Fruit fly (Drosophila melanogaster) whole organism, embryonic: Measurements from ENCODE around the gene Spn28Dc.

Experiments used
- Aef1 ChIP-seq: fragments of 200-800 bp; sonication (Bioruptor generic); IDR thresholded peaks from 3 replicates; pipeline ENCODE4 v1.3.6; 2022; ENCODE audit warnings: missing biosample characterization, missing genetic modification characterization
- CG10209 ChIP-seq: fragments of 200-800 bp; sonication (Bioruptor generic); optimal IDR thresholded peaks from 3 replicates; lab custom pipeline; 2017; ENCODE audit warnings: missing biosample characterization, mild to moderate bottlenecking, missing genetic modification characterization, missing genetic modification reagents
- CG10274 ChIP-seq: fragments of 200-800 bp; sonication (Bioruptor generic); optimal IDR thresholded peaks from 3 replicates; lab custom pipeline; 2017; ENCODE audit warnings: missing biosample characterization, mild to moderate bottlenecking, missing genetic modification characterization
- CG10321 ChIP-seq: fragments of 200-800 bp; sonication (Bioruptor generic); IDR thresholded peaks from 2 replicates; pipeline ENCODE4 v1.3.6; 2022; ENCODE audit warnings: missing biosample characterization, missing genetic modification characterization
- CG13296 ChIP-seq: fragments of 200-800 bp; sonication (Bioruptor generic); optimal IDR thresholded peaks from 3 replicates; lab custom pipeline; 2018; ENCODE audit warnings: missing biosample characterization, mild to moderate bottlenecking, missing genetic modification characterization
- CG1832 ChIP-seq: fragments of 200-800 bp; sonication (Bioruptor generic); optimal IDR thresholded peaks from 2 replicates; lab custom pipeline; 2017; ENCODE audit warnings: missing biosample characterization, mild to moderate bottlenecking, missing genetic modification characterization, inconsistent platforms
- CG18599 ChIP-seq: fragments of 200-800 bp; sonication (Bioruptor generic); optimal IDR thresholded peaks from 3 replicates; lab custom pipeline; 2017; ENCODE audit warnings: missing biosample characterization, missing genetic modification characterization, mild to moderate bottlenecking, moderate library complexity, missing genetic modification reagents
- CG2116 ChIP-seq: fragments of 200-800 bp; sonication (Bioruptor generic); optimal IDR thresholded peaks from 3 replicates; lab custom pipeline; 2018; ENCODE audit warnings: missing biosample characterization, mild to moderate bottlenecking, missing genetic modification characterization
- CG2202 ChIP-seq: fragments of 200-800 bp; sonication (Bioruptor generic); optimal IDR thresholded peaks from 2 replicates; lab custom pipeline; 2018; ENCODE audit warnings: missing biosample characterization, mild to moderate bottlenecking, missing genetic modification characterization
- CG2889 ChIP-seq: fragments of 200-800 bp; sonication (Bioruptor generic); IDR thresholded peaks from 3 replicates; pipeline ENCODE4 v1.3.6; 2022; ENCODE audit warnings: missing biosample characterization, missing genetic modification characterization
- CG31224 ChIP-seq: fragments of 200-800 bp; sonication (Bioruptor generic); IDR thresholded peaks from 2 replicates; pipeline ENCODE4 v1.3.6; 2022; ENCODE audit warnings: missing biosample characterization, missing genetic modification characterization
- CG32532 ChIP-seq: fragments of 200-800 bp; sonication (Bioruptor generic); IDR thresholded peaks from 2 replicates; pipeline ENCODE4 v1.3.6; 2022; ENCODE audit warnings: missing biosample characterization, missing genetic modification characterization
- CG4730 ChIP-seq: fragments of 200-800 bp; sonication (Bioruptor generic); IDR thresholded peaks from 2 replicates; pipeline ENCODE4 v1.3.6; 2022; ENCODE audit warnings: missing biosample characterization, missing genetic modification characterization
- CG8388 ChIP-seq: fragments of 200-800 bp; sonication (Bioruptor generic); optimal IDR thresholded peaks from 2 replicates; lab custom pipeline; 2019; ENCODE audit warnings: missing biosample characterization, mild to moderate bottlenecking, missing genetic modification characterization, moderate library complexity
- CTCF ChIP-seq: fragments of 200-800 bp; sonication (Bioruptor generic); optimal IDR thresholded peaks from 2 replicates; lab custom pipeline; 2017; ENCODE audit warnings: missing biosample characterization, mild to moderate bottlenecking, missing genetic modification characterization, moderate library complexity
- Chrac-16 ChIP-seq: fragments of 200-800 bp; sonication (Bioruptor generic); optimal IDR thresholded peaks from 3 replicates; lab custom pipeline; 2016; ENCODE audit warnings: missing biosample characterization, missing genetic modification characterization
- CkIIα-i1 ChIP-seq: fragments of 200-800 bp; sonication (Bioruptor generic); IDR thresholded peaks from 2 replicates; pipeline ENCODE4 v1.3.6; 2022; ENCODE audit warnings: missing biosample characterization, missing genetic modification characterization
- ERR ChIP-seq: fragments of 200-800 bp; sonication (Bioruptor generic); optimal IDR thresholded peaks from 2 replicates; lab custom pipeline; 2016; ENCODE audit warnings: missing biosample characterization, missing genetic modification characterization
- Gsc ChIP-seq: fragments of 200-800 bp; sonication (Bioruptor generic); IDR thresholded peaks from 2 replicates; pipeline ENCODE4 v1.3.6; 2022; ENCODE audit warnings: missing biosample characterization, missing genetic modification characterization
- HLH54F ChIP-seq: fragments of 200-800 bp; sonication (Bioruptor generic); optimal IDR thresholded peaks from 3 replicates; lab custom pipeline; 2016; ENCODE audit warnings: missing biosample characterization, missing genetic modification characterization
- Hand ChIP-seq: fragments of 200-800 bp; sonication (Bioruptor generic); optimal IDR thresholded peaks from 2 replicates; lab custom pipeline; 2017; ENCODE audit warnings: mild to moderate bottlenecking, missing biosample characterization, missing genetic modification reagents, missing genetic modification characterization
- Lim3 ChIP-seq: fragments of 200-800 bp; sonication (Bioruptor generic); IDR thresholded peaks from 2 replicates; pipeline ENCODE4 v1.3.6; 2022; ENCODE audit warnings: missing biosample characterization, missing genetic modification characterization
- Max ChIP-seq: fragments of 200-800 bp; sonication (Bioruptor generic); optimal IDR thresholded peaks from 2 replicates; lab custom pipeline; 2016; ENCODE audit warnings: missing biosample characterization, mild to moderate bottlenecking, missing genetic modification characterization
- Med ChIP-seq: fragments of 200-800 bp; sonication (Bioruptor generic); peaks from one replicate; lab custom pipeline; 2016; ENCODE audit warnings: missing biosample characterization, missing genetic modification characterization, mild to moderate bottlenecking, inconsistent platforms, moderate library complexity
- Poxn ChIP-seq: fragments of 200-800 bp; sonication (Bioruptor generic); IDR thresholded peaks from 2 replicates; pipeline ENCODE4 v1.3.6; 2022; ENCODE audit warnings: missing biosample characterization, missing genetic modification characterization
- Rx ChIP-seq: fragments of 200-800 bp; sonication (Bioruptor generic); IDR thresholded peaks from 2 replicates; pipeline ENCODE4 v1.3.6; 2022; ENCODE audit warnings: missing biosample characterization, missing genetic modification characterization
- Sin3A ChIP-seq: fragments of >200 bp; optimal IDR thresholded peaks from 2 replicates; lab custom pipeline; 2018
- Stat92E ChIP-seq, 3 experiments: fragments of >200 bp in 2 of 3; fragments of 200-800 bp in 1 of 3; sonication (Bioruptor generic) in 1 of 3; optimal IDR thresholded peaks; 2 replicates each; lab custom pipeline; 2017 to 2019; ENCODE audit warnings: missing biosample characterization in 3 of 3, missing genetic modification characterization in 3 of 3, mild to moderate bottlenecking in 1 of 3, moderate library complexity in 1 of 3
- Taf1 ChIP-seq: fragments of 200-800 bp; sonication (Bioruptor generic); IDR thresholded peaks from 2 replicates; pipeline ENCODE4 v1.3.6; 2022; ENCODE audit warnings: missing biosample characterization, missing genetic modification characterization
- Trl ChIP-seq, 3 experiments: fragments of >200 bp in 2 of 3; fragments of 200-800 bp in 1 of 3; sonication (Bioruptor generic) in 1 of 3; optimal IDR thresholded peaks; 2 replicates in 1 of 3; 3 replicates in 2 of 3; lab custom pipeline; 2016 to 2017; ENCODE audit warnings: missing biosample characterization in 1 of 3, missing genetic modification characterization in 1 of 3
- aop ChIP-seq: fragments of 200-800 bp; sonication (Bioruptor generic); IDR thresholded peaks from 2 replicates; pipeline ENCODE4 v1.3.6; 2022; ENCODE audit warnings: missing biosample characterization, missing genetic modification characterization
- ap ChIP-seq: fragments of 200-800 bp; sonication (Bioruptor generic); IDR thresholded peaks from 2 replicates; pipeline ENCODE4 v1.3.6; 2022; ENCODE audit warnings: missing biosample characterization, missing genetic modification characterization
- corto ChIP-seq: fragments of 200-800 bp; sonication (Bioruptor generic); optimal IDR thresholded peaks from 2 replicates; lab custom pipeline; 2016; ENCODE audit warnings: missing biosample characterization, mild to moderate bottlenecking, missing genetic modification characterization, moderate library complexity
- disco-r ChIP-seq: fragments of 200-800 bp; sonication (Bioruptor generic); optimal IDR thresholded peaks from 2 replicates; lab custom pipeline; 2016; ENCODE audit warnings: missing biosample characterization, missing genetic modification characterization
- esg ChIP-seq: fragments of 200-800 bp; sonication (Bioruptor generic); conservative IDR thresholded peaks from 2 replicates; pipeline ENCODE4 v1.3.6; 2022; ENCODE audit warnings: missing biosample characterization, missing genetic modification characterization
- eyg ChIP-seq: fragments of 200-800 bp; sonication (Bioruptor generic); optimal IDR thresholded peaks from 3 replicates; lab custom pipeline; 2016; ENCODE audit warnings: missing biosample characterization, missing genetic modification characterization
- gt ChIP-seq: fragments of 200-800 bp; sonication (Bioruptor generic); IDR thresholded peaks from 2 replicates; pipeline ENCODE4 v1.3.6; 2022; ENCODE audit warnings: missing biosample characterization, missing genetic modification characterization
- lbe ChIP-seq: fragments of 200-800 bp; sonication (Bioruptor generic); optimal IDR thresholded peaks from 2 replicates; lab custom pipeline; 2016; ENCODE audit warnings: missing biosample characterization, mild to moderate bottlenecking, missing genetic modification characterization
- lilli ChIP-seq: fragments of 200-800 bp; sonication (Bioruptor generic); optimal IDR thresholded peaks from 3 replicates; lab custom pipeline; 2016; ENCODE audit warnings: missing biosample characterization, missing genetic modification characterization
- prd ChIP-seq, 3 experiments: fragments of >200 bp in 2 of 3; fragments of 200-800 bp in 1 of 3; sonication (Bioruptor generic) in 1 of 3; optimal IDR thresholded peaks in 2 of 3; IDR thresholded peaks in 1 of 3; 2 replicates in 2 of 3; 3 replicates in 1 of 3; pipeline versions ENCODE4 v1.3.6 to Lab custom; 2017 to 2022; ENCODE audit warnings: missing biosample characterization in 1 of 3, missing genetic modification characterization in 1 of 3
- sd ChIP-seq: fragments of 200-800 bp; sonication (Bioruptor generic); optimal IDR thresholded peaks from 3 replicates; lab custom pipeline; 2018; ENCODE audit warnings: missing biosample characterization, mild to moderate bottlenecking, missing genetic modification characterization, moderate library complexity
- stc ChIP-seq: fragments of 200-800 bp; sonication (Bioruptor generic); IDR thresholded peaks from 2 replicates; pipeline ENCODE4 v1.3.6; 2022; ENCODE audit warnings: missing biosample characterization, missing genetic modification characterization
- tap ChIP-seq: fragments of 200-800 bp; optimal IDR thresholded peaks from 3 replicates; lab custom pipeline; 2019; ENCODE audit warnings: missing biosample characterization, mild to moderate bottlenecking, missing genetic modification characterization, moderate library complexity
- trem ChIP-seq: fragments of 200-800 bp; optimal IDR thresholded peaks from 3 replicates; lab custom pipeline; 2019; ENCODE audit warnings: missing biosample characterization, mild to moderate bottlenecking, missing genetic modification characterization, moderate library complexity
- ttk ChIP-seq: fragments of 200-800 bp; sonication (Bioruptor generic); IDR thresholded peaks from 2 replicates; pipeline ENCODE4 v2.1.2; 2022; ENCODE audit warnings: missing biosample characterization, missing genetic modification characterization
- vfl ChIP-seq: fragments of 200-800 bp; sonication (Bioruptor generic); optimal IDR thresholded peaks from 2 replicates; lab custom pipeline; 2016; ENCODE audit warnings: missing biosample characterization, missing genetic modification characterization
- vnd ChIP-seq: fragments of 200-800 bp; sonication (Bioruptor generic); IDR thresholded peaks from 3 replicates; pipeline ENCODE4 v1.3.6; 2022; ENCODE audit warnings: missing biosample characterization, missing genetic modification characterization; ENCODE audit not compliant: partially characterized antibody
- zfh2 ChIP-seq: fragments of 200-800 bp; sonication (Bioruptor generic); optimal IDR thresholded peaks from 2 replicates; lab custom pipeline; 2016; ENCODE audit warnings: missing biosample characterization, missing genetic modification characterization

The Spn28Dc gene

dm6 chr2L:8001694-8002627 is 5.0 kb downstream of the Spn28Dc start (continued):
- TF ChIP-seq corto (GFP tag; lab: Kevin White, UChicago) (peak; percentile 40), ttk (GFP tag; lab: Robert Waterston, UW) (peak; percentile 80), CG1832 (GFP tag; lab: Kevin White, UChicago) (no peak), Rx (GFP tag; lab: Robert Waterston, UW) (no peak; the same call in 1 of the 2 replicates), Aef1 (GFP tag; lab: Robert Waterston, UW) (peak; percentile 79; the same call in 2 of the 3 replicates), disco-r (GFP tag; lab: Kevin White, UChicago) (peak; percentile 70), eyg (peak; percentile 63), CG10274 (peak; percentile 74), CG2889 (GFP tag; lab: Robert Waterston, UW) (peak; percentile 66; the same call in 2 of the 3 replicates), Trl (optimal IDR thresholded peaks at IDR 0.05; lab: Kevin White, UChicago) (no peak), Trl (GFP tag; optimal IDR thresholded peaks at IDR 0.05; lab: Kevin White, UChicago) (peak; percentile 11), CG2116 (GFP tag; lab: Kevin White, UChicago) (peak; percentile 67), Chrac-16 (peak; percentile 82), lbe (GFP tag; lab: Kevin White, UChicago) (peak; percentile 31), gt (GFP tag; lab: Robert Waterston, UW) (peak; percentile 48; the same call in 1 of the 2 replicates), esg (peak; percentile 86), lilli (GFP tag; lab: Kevin White, UChicago) (peak; percentile 88), aop (GFP tag; lab: Robert Waterston, UW) (no peak), CG18599 (GFP tag; lab: Kevin White, UChicago) (peak; percentile 89), ERR (peak; percentile 71), Sin3A (no peak), zfh2 (GFP tag; lab: Kevin White, UChicago) (peak; percentile 71), tap (peak; percentile 72), vnd (GFP tag; lab: Robert Waterston, UW) (no peak), CG8388 (GFP tag; lab: Kevin White, UChicago) (peak; percentile 74), CkIIα-i1 (0 out of 2 replicates have a peak, but pooled peaks have one; percentile 9), prd (optimal IDR thresholded peaks at IDR 0.05; lab: Kevin White, UChicago) (no peak), prd (GFP tag; IDR thresholded peaks at IDR 0.05; lab: Robert Waterston, UW) (peak; percentile 85), CG31224 (GFP tag; lab: Robert Waterston, UW) (peak; percentile 62), trem (peak; percentile 70), Max (GFP tag; lab: Kevin White, UChicago) (peak; percentile 87), Taf1 (peak; percentile 54; the same call in 1 of the 2 replicates), ap (GFP tag; lab: Robert Waterston, UW) (peak; percentile 69), HLH54F (GFP tag; lab: Kevin White, UChicago) (peak; percentile 77), Gsc (no peak), CG10209 (GFP tag; lab: Kevin White, UChicago) (peak; percentile 90), CG13296 (peak; percentile 93), Hand (GFP tag; lab: Kevin White, UChicago) (peak; percentile 79), CG4730 (peak; percentile 81), Lim3 (GFP tag; lab: Robert Waterston, UW) (0 out of 2 replicates have a peak, but pooled peaks have one; percentile 41), CTCF (GFP tag; lab: Kevin White, UChicago) (peak; percentile 48), vfl (peak; percentile 62), CG32532 (GFP tag; lab: Robert Waterston, UW) (peak; percentile 85), Poxn (GFP tag; lab: Robert Waterston, UW) (peak; percentile 61; the same call in 1 of the 2 replicates), CG10321 (GFP tag; lab: Robert Waterston, UW) (peak; percentile 50; the same call in 1 of the 2 replicates), sd (peak; percentile 68), stc (peak; percentile 71), Med (GFP tag; lab: Kevin White, UChicago) (peak; percentile 93), CG2202 (tag; lab: Kevin White, UChicago) (peak; percentile 56), Stat92E (GFP tag; optimal IDR thresholded peaks at IDR 0.05; lab: Kevin White, UChicago) (peak in 1 of 3 experiments; percentile 40)
